Worm (Caenorhabditis elegans) whole organism, young adult: ENCODE results near the gene lro-1.

Experiments
- B0035.1 ChIP-seq: sonication (generic microtip); optimal IDR thresholded peaks from 2 replicates; lab custom pipeline; 2016; ENCODE audit warnings: missing genetic modification characterization, mild to moderate bottlenecking, missing compliant biosample characterization, missing genotype, missing genetic modification reagents
- B0336.3 ChIP-seq: fragments of 200-800 bp; sonication (Bioruptor generic); IDR thresholded peaks from 2 replicates; pipeline ENCODE4 v1.3.6; 2022; ENCODE audit warnings: missing genetic modification characterization, missing compliant biosample characterization
- C06A6.2 ChIP-seq: fragments of 200-800 bp; sonication (Bioruptor generic); conservative IDR thresholded peaks from 2 replicates; pipeline ENCODE4 v1.3.6; 2022; ENCODE audit warnings: missing genetic modification characterization, missing compliant biosample characterization
- F23B12.7 ChIP-seq: sonication (generic microtip); optimal IDR thresholded peaks from 2 replicates; lab custom pipeline; 2017; ENCODE audit warnings: missing genetic modification characterization, mild to moderate bottlenecking, missing compliant biosample characterization, antibody characterized with exemption, moderate library complexity; ENCODE audit not compliant: insufficient read depth
- F33H1.4 ChIP-seq: fragments of 200-800 bp; sonication (Bioruptor generic); IDR thresholded peaks from 2 replicates; pipeline ENCODE4 v1.3.6; 2022; ENCODE audit warnings: missing genetic modification reagents, missing genetic modification characterization, missing compliant biosample characterization
- F37B4.10 ChIP-seq: fragments of 200-800 bp; sonication (Bioruptor generic); IDR thresholded peaks from 2 replicates; pipeline ENCODE4 v1.3.6; 2022; ENCODE audit warnings: missing genetic modification characterization, missing compliant biosample characterization
- F52B5.7 ChIP-seq: sonication (generic microtip); optimal IDR thresholded peaks from 2 replicates; lab custom pipeline; 2016; ENCODE audit warnings: mild to moderate bottlenecking, missing genetic modification characterization, missing compliant biosample characterization
- K11D2.4 ChIP-seq: fragments of 200-800 bp; sonication (Bioruptor generic); IDR thresholded peaks from 2 replicates; pipeline ENCODE4 v1.3.6; 2022; ENCODE audit warnings: missing genetic modification reagents, missing genetic modification characterization, missing compliant biosample characterization
- T26A5.8 ChIP-seq: sonication (generic microtip); optimal IDR thresholded peaks from 2 replicates; lab custom pipeline; 2016; ENCODE audit warnings: missing genetic modification characterization, missing compliant biosample characterization
- Y53G8AR.9 ChIP-seq: fragments of 200-800 bp; sonication (Bioruptor generic); conservative IDR thresholded peaks from 2 replicates; pipeline ENCODE4 v1.3.6; 2022; ENCODE audit warnings: missing genetic modification reagents, missing genetic modification characterization, missing compliant biosample characterization
- Y95B8A.8 ChIP-seq: fragments of 200-800 bp; sonication (Bioruptor generic); IDR thresholded peaks from 2 replicates; pipeline ENCODE4 v1.3.6; 2022; ENCODE audit warnings: missing genetic modification reagents, missing genetic modification characterization, missing compliant biosample characterization
- aptf-2 ChIP-seq: fragments of 200-800 bp; sonication (Bioruptor generic); conservative IDR thresholded peaks from 2 replicates; pipeline ENCODE4 v1.3.6; 2022; ENCODE audit warnings: missing genetic modification reagents, missing genetic modification characterization, missing compliant biosample characterization
- bed-2 ChIP-seq: fragments of 200-800 bp; sonication (Bioruptor generic); IDR thresholded peaks from 2 replicates; pipeline ENCODE4 v1.3.6; 2022; ENCODE audit warnings: missing genetic modification reagents, missing genetic modification characterization, missing compliant biosample characterization
- ceh-40 ChIP-seq: fragments of 200-800 bp; sonication (Bioruptor generic); IDR thresholded peaks from 2 replicates; pipeline ENCODE4 v1.3.6; 2022; ENCODE audit warnings: missing genetic modification characterization, missing compliant biosample characterization
- ceh-79 ChIP-seq: sonication (generic microtip); optimal IDR thresholded peaks from 2 replicates; lab custom pipeline; 2017; ENCODE audit warnings: mild to moderate bottlenecking, missing genetic modification characterization, missing compliant biosample characterization
- dpff-1 ChIP-seq: sonication (generic microtip); optimal IDR thresholded peaks from 2 replicates; lab custom pipeline; 2017; ENCODE audit warnings: mild to moderate bottlenecking, missing genetic modification characterization, missing compliant biosample characterization
- dpl-1 ChIP-seq: fragments of 150-350 bp; optimal IDR thresholded peaks from 2 replicates; lab custom pipeline; 2014; ENCODE audit warnings: missing biosample characterization, missing genetic modification reagents, missing genetic modification characterization
- hlh-26 ChIP-seq: fragments of 200-800 bp; sonication (Bioruptor generic); conservative IDR thresholded peaks from 2 replicates; pipeline ENCODE4 v1.3.6; 2022; ENCODE audit warnings: missing genetic modification reagents, missing genetic modification characterization, missing compliant biosample characterization
- hsf-1 ChIP-seq: fragments of 200-800 bp; sonication (Bioruptor generic); IDR thresholded peaks from 2 replicates; pipeline ENCODE4 v1.3.6; 2022; ENCODE audit warnings: missing genetic modification reagents, missing genetic modification characterization, missing compliant biosample characterization
- lag-1 ChIP-seq: fragments of 200-800 bp; sonication (Bioruptor generic); IDR thresholded peaks from 2 replicates; pipeline ENCODE4 v1.3.6; 2022; ENCODE audit warnings: missing genetic modification reagents, missing genetic modification characterization, missing compliant biosample characterization
- let-526 ChIP-seq: fragments of 200-800 bp; sonication (Bioruptor generic); IDR thresholded peaks from 2 replicates; pipeline ENCODE4 v1.3.6; 2022; ENCODE audit warnings: missing genetic modification reagents, missing genetic modification characterization, missing compliant biosample characterization
- lsy-27 ChIP-seq: sonication (generic microtip); optimal IDR thresholded peaks from 2 replicates; lab custom pipeline; 2017; ENCODE audit warnings: missing genetic modification characterization, mild to moderate bottlenecking, missing compliant biosample characterization, antibody characterized with exemption, missing genotype, borderline replicate concordance; ENCODE audit not compliant: insufficient read depth
- madf-10 ChIP-seq: sonication (generic microtip); optimal IDR thresholded peaks from 2 replicates; lab custom pipeline; 2016; ENCODE audit warnings: mild to moderate bottlenecking, missing genetic modification characterization, missing compliant biosample characterization
- madf-3 ChIP-seq: fragments of 200-800 bp; sonication (Bioruptor generic); IDR thresholded peaks from 2 replicates; pipeline ENCODE4 v1.3.6; 2022; ENCODE audit warnings: missing genetic modification reagents, missing genetic modification characterization, missing compliant biosample characterization
- mcd-1 ChIP-seq: fragments of 200-800 bp; sonication (Bioruptor generic); IDR thresholded peaks from 2 replicates; pipeline ENCODE4 v1.3.6; 2022; ENCODE audit warnings: missing genetic modification reagents, missing genetic modification characterization, missing compliant biosample characterization
- nfya-1 ChIP-seq: sonication (generic microtip); optimal IDR thresholded peaks from 2 replicates; lab custom pipeline; 2017; ENCODE audit warnings: antibody characterized with exemption, missing compliant biosample characterization, missing genetic modification characterization, borderline replicate concordance; ENCODE audit not compliant: insufficient read depth
- nfya-2 ChIP-seq: fragments of 200-800 bp; sonication (Bioruptor generic); IDR thresholded peaks from 2 replicates; pipeline ENCODE4 v1.3.6; 2022; ENCODE audit warnings: missing genetic modification reagents, missing genetic modification characterization, missing compliant biosample characterization
- nfyb-1 ChIP-seq: fragments of 200-800 bp; sonication (Bioruptor generic); IDR thresholded peaks from 2 replicates; pipeline ENCODE4 v1.3.6; 2022; ENCODE audit warnings: missing genetic modification reagents, missing genetic modification characterization, missing compliant biosample characterization
- nhr-120 ChIP-seq: fragments of 200-800 bp; sonication (Bioruptor generic); IDR thresholded peaks from 2 replicates; pipeline ENCODE4 v1.3.6; 2022; ENCODE audit warnings: missing genetic modification characterization, missing compliant biosample characterization
- nhr-27 ChIP-seq: fragments of 200-800 bp; sonication (Bioruptor generic); optimal IDR thresholded peaks from 2 replicates; lab custom pipeline; 2018; ENCODE audit warnings: mild to moderate bottlenecking, missing genetic modification characterization, moderate library complexity, missing compliant biosample characterization
- nhr-90 ChIP-seq: sonication (generic microtip); optimal IDR thresholded peaks from 2 replicates; lab custom pipeline; 2016; ENCODE audit warnings: missing genotype, mild to moderate bottlenecking, missing genetic modification characterization, missing compliant biosample characterization
- pha-4 ChIP-seq: fragments of 150-350 bp; sonication (generic microtip); optimal IDR thresholded peaks from 2 replicates; lab custom pipeline; 2014; ENCODE audit warnings: missing biosample characterization, missing genetic modification reagents, missing genetic modification characterization
- rpc-1 ChIP-seq, 2 experiments: fragments of 150-350 bp in 1 of 2; sonication (generic microtip) in 1 of 2; optimal IDR thresholded peaks; 2 replicates each; lab custom pipeline; 2014 to 2018; ENCODE audit warnings: missing biosample characterization in 1 of 2, missing genetic modification characterization in 1 of 2, missing genetic modification reagents in 1 of 2, missing genotype in 1 of 2
- sea-2 ChIP-seq: fragments of 200-800 bp; sonication (Bioruptor generic); IDR thresholded peaks from 2 replicates; pipeline ENCODE4 v1.3.6; 2022; ENCODE audit warnings: missing genetic modification characterization, missing compliant biosample characterization
- snpc-1.1 ChIP-seq: sonication (generic microtip); optimal IDR thresholded peaks from 2 replicates; lab custom pipeline; 2017; ENCODE audit warnings: missing genetic modification characterization, mild to moderate bottlenecking, missing compliant biosample characterization, antibody characterized with exemption, moderate library complexity, missing genotype, missing genetic modification reagents; ENCODE audit not compliant: insufficient read depth
- tbp1 ChIP-seq: fragments of 200-800 bp; sonication (Bioruptor generic); optimal IDR thresholded peaks from 2 replicates; lab custom pipeline; 2018; ENCODE audit warnings: mild to moderate bottlenecking, missing genetic modification characterization, missing compliant biosample characterization
- tlf-1 ChIP-seq: fragments of 200-800 bp; sonication (Bioruptor generic); optimal IDR thresholded peaks from 2 replicates; lab custom pipeline; 2018; ENCODE audit warnings: mild to moderate bottlenecking, missing genetic modification characterization, missing compliant biosample characterization
- unc-130 ChIP-seq: sonication (generic microtip); optimal IDR thresholded peaks from 2 replicates; lab custom pipeline; 2016; ENCODE audit warnings: missing genetic modification reagents, missing genetic modification characterization, missing compliant biosample characterization
- zim-3 ChIP-seq: sonication (generic microtip); optimal IDR thresholded peaks from 2 replicates; lab custom pipeline; 2017; ENCODE audit warnings: mild to moderate bottlenecking, missing genetic modification characterization, moderate library complexity, missing compliant biosample characterization
- ztf-25 ChIP-seq: fragments of 200-800 bp; sonication (Bioruptor generic); IDR thresholded peaks from 2 replicates; pipeline ENCODE4 v1.3.6; 2022; ENCODE audit warnings: missing genetic modification reagents, missing genetic modification characterization, missing compliant biosample characterization
- ztf-6 ChIP-seq: fragments of 200-800 bp; sonication (Bioruptor generic); IDR thresholded peaks from 2 replicates; pipeline ENCODE4 v1.3.6; 2022; ENCODE audit warnings: missing genetic modification reagents, missing genetic modification characterization, missing compliant biosample characterization

Gene lro-1

ce11 chrX:6299641-6300240 lies 27.9 kb downstream of the lro-1 start, which contains the start of gene cest-16:
TSS of gene cest-16 (plus strand) at chrX:6299942.
- TF ChIP-seq bed-2 (no peak), F33H1.4 (GFP tag; lab: Robert Waterston, UW) (no peak), nhr-120 (GFP tag; lab: Robert Waterston, UW) (no peak), Y53G8AR.9 (GFP tag; lab: Robert Waterston, UW) (no peak), pha-4 (tag; lab: Kevin White, UChicago) (no peak), mcd-1 (no peak), snpc-1.1 (tag; lab: Kevin White, UChicago) (no peak), dpff-1 (no peak), ztf-6 (GFP tag; lab: Robert Waterston, UW) (no peak), hlh-26 (no peak), nfyb-1 (GFP tag; lab: Robert Waterston, UW) (no peak), ceh-79 (tag; lab: Kevin White, UChicago) (no peak), aptf-2 (GFP tag; lab: Robert Waterston, UW) (no peak), ztf-25 (GFP tag; lab: Robert Waterston, UW) (no peak), hsf-1 (GFP tag; lab: Robert Waterston, UW) (no peak), zim-3 (tag; lab: Kevin White, UChicago) (no peak), unc-130 (GFP tag; lab: Kevin White, UChicago) (no peak), F37B4.10 (GFP tag; lab: Robert Waterston, UW) (no peak), T26A5.8 (tag; lab: Kevin White, UChicago) (no peak)

ce11 chrX:6311391-6311790 lies 39.5 kb downstream of the lro-1 start, which contains the start of gene npr-38:
TSS of gene npr-38 (plus strand) at chrX:6311691.
- TF ChIP-seq Y95B8A.8 (GFP tag; lab: Robert Waterston, UW) = no peak
- no peak for TF ChIP-seq C06A6.2 (GFP tag; lab: Robert Waterston, UW)
- no peak for TF ChIP-seq madf-10 (tag; lab: Kevin White, UChicago)
- TF ChIP-seq lsy-27 (tag; lab: Kevin White, UChicago) = no peak
- TF ChIP-seq dpff-1 = no peak
- TF ChIP-seq ztf-25 (GFP tag; lab: Robert Waterston, UW) = no peak

- TF ChIP-seq tlf-1 (no peak), nhr-90 (no peak), let-526 (GFP tag; lab: Robert Waterston, UW) (no peak), nfya-2 (GFP tag; lab: Robert Waterston, UW) (no peak), ztf-25 (GFP tag; lab: Robert Waterston, UW) (no peak), K11D2.4 (GFP tag; lab: Robert Waterston, UW) (no peak), madf-3 (GFP tag; lab: Robert Waterston, UW) (no peak), tbp1 (GFP tag; lab: Kevin White, UChicago) (no peak), F23B12.7 (no peak), rpc-1 (optimal IDR thresholded peaks at IDR 0.05; lab: Kevin White, UChicago) (no peak), rpc-1 (tag; optimal IDR thresholded peaks at IDR 0.05; lab: Kevin White, UChicago) (no peak), nhr-27 (tag; lab: Kevin White, UChicago) (no peak), sea-2 (no peak), nfya-1 (tag; lab: Kevin White, UChicago) (no peak), lag-1 (no peak), ceh-40 (GFP tag; lab: Robert Waterston, UW) (no peak), B0336.3 (GFP tag; lab: Robert Waterston, UW) (no peak), Y53G8AR.9 (GFP tag; lab: Robert Waterston, UW) (no peak), B0035.1 (tag; lab: Kevin White, UChicago) (no peak), dpl-1 (no peak), F52B5.7 (tag; lab: Kevin White, UChicago) (no peak)
Observed at ce11 chrX:6318803-6319202, 46.9 kb downstream of the lro-1 start.
